Worm (Caenorhabditis elegans) whole organism, young adult: ENCODE data around the gene F01F1.14.
A peak's percentile ranks its signal among the peaks of the same experiment; 100 is the strongest.

Experiments used
- C06A6.2 ChIP-seq: fragments of 200-800 bp; sonication (Bioruptor generic); conservative IDR thresholded peaks from 2 replicates; pipeline ENCODE4 v1.3.6; 2022; ENCODE audit warnings: missing genetic modification characterization, missing compliant biosample characterization
- F10E7.11 ChIP-seq: sonication (generic microtip); optimal IDR thresholded peaks from 2 replicates; lab custom pipeline; 2017; ENCODE audit warnings: mild to moderate bottlenecking, missing genetic modification characterization, moderate library complexity, missing compliant biosample characterization
- F37B4.10 ChIP-seq: fragments of 200-800 bp; sonication (Bioruptor generic); IDR thresholded peaks from 2 replicates; pipeline ENCODE4 v1.3.6; 2022; ENCODE audit warnings: missing genetic modification characterization, missing compliant biosample characterization
- F55B11.4 ChIP-seq: sonication (generic microtip); optimal IDR thresholded peaks from 2 replicates; lab custom pipeline; 2016; ENCODE audit warnings: missing compliant biosample characterization, missing genetic modification characterization, borderline replicate concordance; ENCODE audit not compliant: insufficient read depth
- F57A8.1 ChIP-seq: fragments of 200-800 bp; sonication (Bioruptor generic); optimal IDR thresholded peaks from 2 replicates; lab custom pipeline; 2018; ENCODE audit warnings: mild to moderate bottlenecking, missing genetic modification characterization, moderate library complexity, missing compliant biosample characterization
- F57C9.4 ChIP-seq: sonication (generic microtip); optimal IDR thresholded peaks from 2 replicates; lab custom pipeline; 2017; ENCODE audit warnings: mild to moderate bottlenecking, missing genetic modification characterization, missing compliant biosample characterization
- Y53F4B.3 ChIP-seq: fragments of 200-800 bp; sonication (Bioruptor generic); IDR thresholded peaks from 2 replicates; pipeline ENCODE4 v1.3.6; 2022; ENCODE audit warnings: missing genetic modification reagents, missing genetic modification characterization, missing compliant biosample characterization
- Y53G8AR.9 ChIP-seq: fragments of 200-800 bp; sonication (Bioruptor generic); conservative IDR thresholded peaks from 2 replicates; pipeline ENCODE4 v1.3.6; 2022; ENCODE audit warnings: missing genetic modification reagents, missing genetic modification characterization, missing compliant biosample characterization
- Y67H2A.10 ChIP-seq: fragments of 200-800 bp; sonication (Bioruptor generic); conservative IDR thresholded peaks from 2 replicates; pipeline ENCODE4 v1.3.6; 2022; ENCODE audit warnings: missing genetic modification reagents, missing genetic modification characterization, missing compliant biosample characterization
- Y95B8A.8 ChIP-seq: fragments of 200-800 bp; sonication (Bioruptor generic); IDR thresholded peaks from 2 replicates; pipeline ENCODE4 v1.3.6; 2022; ENCODE audit warnings: missing genetic modification reagents, missing genetic modification characterization, missing compliant biosample characterization
- akir-1 ChIP-seq: fragments of 200-800 bp; sonication (Bioruptor generic); optimal IDR thresholded peaks from 2 replicates; lab custom pipeline; 2018; ENCODE audit warnings: mild to moderate bottlenecking, missing genetic modification characterization, moderate library complexity, missing compliant biosample characterization
- aptf-2 ChIP-seq: fragments of 200-800 bp; sonication (Bioruptor generic); conservative IDR thresholded peaks from 2 replicates; pipeline ENCODE4 v1.3.6; 2022; ENCODE audit warnings: missing genetic modification reagents, missing genetic modification characterization, missing compliant biosample characterization
- attf-6 ChIP-seq: fragments of 200-800 bp; sonication (Bioruptor generic); IDR thresholded peaks from 2 replicates; pipeline ENCODE4 v1.3.6; 2022; ENCODE audit warnings: missing genetic modification reagents, missing genetic modification characterization, missing compliant biosample characterization
- bed-2 ChIP-seq: fragments of 200-800 bp; sonication (Bioruptor generic); IDR thresholded peaks from 2 replicates; pipeline ENCODE4 v1.3.6; 2022; ENCODE audit warnings: missing genetic modification reagents, missing genetic modification characterization, missing compliant biosample characterization
- ceh-91 ChIP-seq: fragments of 200-800 bp; sonication (Bioruptor generic); IDR thresholded peaks from 2 replicates; pipeline ENCODE4 v1.3.6; 2022; ENCODE audit warnings: missing genetic modification reagents, missing genetic modification characterization, missing compliant biosample characterization
- die-1 ChIP-seq: sonication (generic microtip); optimal IDR thresholded peaks from 2 replicates; lab custom pipeline; 2016; ENCODE audit warnings: missing genotype, mild to moderate bottlenecking, missing genetic modification characterization, missing compliant biosample characterization
- dox-1 ChIP-seq: fragments of 200-800 bp; sonication (Bioruptor generic); IDR thresholded peaks from 2 replicates; pipeline ENCODE4 v1.3.6; 2022; ENCODE audit warnings: missing genetic modification reagents, missing genetic modification characterization, missing compliant biosample characterization
- dpl-1 ChIP-seq: fragments of 150-350 bp; optimal IDR thresholded peaks from 2 replicates; lab custom pipeline; 2014; ENCODE audit warnings: missing biosample characterization, missing genetic modification reagents, missing genetic modification characterization
- egl-44 ChIP-seq: fragments of 200-800 bp; sonication (Bioruptor generic); IDR thresholded peaks from 2 replicates; pipeline ENCODE4 v1.3.6; 2022; ENCODE audit warnings: missing genetic modification reagents, missing genetic modification characterization, missing compliant biosample characterization
- egrh-3 ChIP-seq: fragments of 200-800 bp; sonication (Bioruptor generic); IDR thresholded peaks from 2 replicates; pipeline ENCODE4 v1.3.6; 2022; ENCODE audit warnings: missing genetic modification reagents, missing genetic modification characterization, missing compliant biosample characterization
- hlh-26 ChIP-seq: fragments of 200-800 bp; sonication (Bioruptor generic); conservative IDR thresholded peaks from 2 replicates; pipeline ENCODE4 v1.3.6; 2022; ENCODE audit warnings: missing genetic modification reagents, missing genetic modification characterization, missing compliant biosample characterization
- hmg-1.2 ChIP-seq: fragments of 200-800 bp; sonication (Bioruptor generic); IDR thresholded peaks from 2 replicates; pipeline ENCODE4 v1.3.6; 2022; ENCODE audit warnings: missing genetic modification reagents, missing genetic modification characterization, missing compliant biosample characterization
- hrde-1 ChIP-seq: sonication (generic microtip); optimal IDR thresholded peaks from 2 replicates; lab custom pipeline; 2016; ENCODE audit warnings: missing genetic modification characterization, mild to moderate bottlenecking, missing compliant biosample characterization, moderate library complexity, missing genotype, missing genetic modification reagents, borderline replicate concordance
- let-526 ChIP-seq: fragments of 200-800 bp; sonication (Bioruptor generic); IDR thresholded peaks from 2 replicates; pipeline ENCODE4 v1.3.6; 2022; ENCODE audit warnings: missing genetic modification reagents, missing genetic modification characterization, missing compliant biosample characterization
- lin-54 ChIP-seq: fragments of 200-800 bp; sonication (Bioruptor generic); optimal IDR thresholded peaks from 2 replicates; lab custom pipeline; 2018; ENCODE audit warnings: mild to moderate bottlenecking, missing genetic modification characterization, missing compliant biosample characterization
- lsy-27 ChIP-seq: sonication (generic microtip); optimal IDR thresholded peaks from 2 replicates; lab custom pipeline; 2017; ENCODE audit warnings: missing genetic modification characterization, mild to moderate bottlenecking, missing compliant biosample characterization, antibody characterized with exemption, missing genotype, borderline replicate concordance; ENCODE audit not compliant: insufficient read depth
- madf-6 ChIP-seq: fragments of 200-800 bp; sonication (Bioruptor generic); IDR thresholded peaks from 2 replicates; pipeline ENCODE4 v1.3.6; 2022; ENCODE audit warnings: missing genetic modification reagents, missing genetic modification characterization, missing compliant biosample characterization
- madf-8 ChIP-seq: fragments of 200-800 bp; sonication (Bioruptor generic); conservative IDR thresholded peaks from 2 replicates; pipeline ENCODE4 v1.3.6; 2022; ENCODE audit warnings: missing genetic modification reagents, missing genetic modification characterization, missing compliant biosample characterization
- mel-28 ChIP-seq: sonication (generic microtip); optimal IDR thresholded peaks from 2 replicates; lab custom pipeline; 2016; ENCODE audit warnings: borderline replicate concordance, mild to moderate bottlenecking, missing genetic modification characterization, missing compliant biosample characterization
- nfya-1 ChIP-seq: sonication (generic microtip); optimal IDR thresholded peaks from 2 replicates; lab custom pipeline; 2017; ENCODE audit warnings: antibody characterized with exemption, missing compliant biosample characterization, missing genetic modification characterization, borderline replicate concordance; ENCODE audit not compliant: insufficient read depth
- nfyb-1 ChIP-seq: fragments of 200-800 bp; sonication (Bioruptor generic); IDR thresholded peaks from 2 replicates; pipeline ENCODE4 v1.3.6; 2022; ENCODE audit warnings: missing genetic modification reagents, missing genetic modification characterization, missing compliant biosample characterization
- nhr-120 ChIP-seq: fragments of 200-800 bp; sonication (Bioruptor generic); IDR thresholded peaks from 2 replicates; pipeline ENCODE4 v1.3.6; 2022; ENCODE audit warnings: missing genetic modification characterization, missing compliant biosample characterization
- nhr-90 ChIP-seq: sonication (generic microtip); optimal IDR thresholded peaks from 2 replicates; lab custom pipeline; 2016; ENCODE audit warnings: missing genotype, mild to moderate bottlenecking, missing genetic modification characterization, missing compliant biosample characterization
- pha-4 ChIP-seq: fragments of 150-350 bp; sonication (generic microtip); optimal IDR thresholded peaks from 2 replicates; lab custom pipeline; 2014; ENCODE audit warnings: missing biosample characterization, missing genetic modification reagents, missing genetic modification characterization
- rcor-1 ChIP-seq: fragments of 200-800 bp; sonication (Bioruptor generic); IDR thresholded peaks from 2 replicates; pipeline ENCODE4 v1.3.6; 2022; ENCODE audit warnings: missing genetic modification reagents, missing genetic modification characterization, missing compliant biosample characterization
- rec-8 ChIP-seq, 2 experiments: sonication (generic microtip); optimal IDR thresholded peaks; 2 replicates each; lab custom pipeline; 2016; ENCODE audit warnings: mild to moderate bottlenecking in 2 of 2, missing genetic modification characterization in 2 of 2, missing genetic modification reagents in 2 of 2, missing genotype in 2 of 2, missing biosample characterization in 1 of 2, missing compliant biosample characterization in 1 of 2, moderate library complexity in 1 of 2
- repo-1 ChIP-seq: sonication (generic microtip); optimal IDR thresholded peaks from 2 replicates; lab custom pipeline; 2017; ENCODE audit warnings: mild to moderate bottlenecking, missing genetic modification characterization, missing compliant biosample characterization
- rpc-1 ChIP-seq, 2 experiments: fragments of 150-350 bp in 1 of 2; sonication (generic microtip) in 1 of 2; optimal IDR thresholded peaks; 2 replicates each; lab custom pipeline; 2014 to 2018; ENCODE audit warnings: missing biosample characterization in 1 of 2, missing genetic modification characterization in 1 of 2, missing genetic modification reagents in 1 of 2, missing genotype in 1 of 2
- sdz-38 ChIP-seq: sonication (generic microtip); optimal IDR thresholded peaks from 2 replicates; lab custom pipeline; 2016; ENCODE audit warnings: missing genotype, missing genetic modification characterization, missing compliant biosample characterization
- sptf-2 ChIP-seq: fragments of 200-800 bp; sonication (Bioruptor generic); optimal IDR thresholded peaks from 2 replicates; lab custom pipeline; 2018; ENCODE audit warnings: mild to moderate bottlenecking, missing genetic modification characterization, missing compliant biosample characterization
- tbp1 ChIP-seq: fragments of 200-800 bp; sonication (Bioruptor generic); optimal IDR thresholded peaks from 2 replicates; lab custom pipeline; 2018; ENCODE audit warnings: mild to moderate bottlenecking, missing genetic modification characterization, missing compliant biosample characterization
- unc-62 ChIP-seq: fragments of 150-350 bp; optimal IDR thresholded peaks from 2 replicates; lab custom pipeline; 2014; ENCODE audit warnings: missing biosample characterization, missing genetic modification reagents, missing genetic modification characterization
- zfh-2 ChIP-seq: fragments of 200-800 bp; sonication (Bioruptor generic); conservative IDR thresholded peaks from 2 replicates; pipeline ENCODE4 v1.3.6; 2022; ENCODE audit warnings: missing genetic modification reagents, missing genetic modification characterization, missing compliant biosample characterization
- ztf-26 ChIP-seq: sonication (generic microtip); optimal IDR thresholded peaks from 2 replicates; lab custom pipeline; 2017; ENCODE audit warnings: missing genetic modification characterization, missing compliant biosample characterization
- ztf-28 ChIP-seq: fragments of 200-800 bp; sonication (Bioruptor generic); IDR thresholded peaks from 2 replicates; pipeline ENCODE4 v1.3.6; 2022; ENCODE audit warnings: missing genetic modification reagents, missing genetic modification characterization, missing compliant biosample characterization

Gene F01F1.14

ce11 chrIII:5874263-5874662, 8.5 kb downstream of the F01F1.14 start (continued):
- TF ChIP-seq die-1 (tag; lab: Kevin White, UChicago) = no peak
- TF ChIP-seq egrh-3 (GFP tag; lab: Robert Waterston, UW) = no peak
- no peak for TF ChIP-seq egl-44
- TF ChIP-seq Y53F4B.3 (GFP tag; lab: Robert Waterston, UW) = no peak
- peak; percentile 57 for TF ChIP-seq nhr-90 (tag; lab: Kevin White, UChicago)
- no peak for TF ChIP-seq F57C9.4 (tag; lab: Kevin White, UChicago)
- TF ChIP-seq sptf-2 (GFP tag; lab: Kevin White, UChicago) = no peak
- TF ChIP-seq sdz-38 (tag; lab: Kevin White, UChicago) = peak; percentile 12
- TF ChIP-seq attf-6 = no peak
- no peak for TF ChIP-seq nfya-1 (tag; lab: Kevin White, UChicago)
- TF ChIP-seq let-526 (GFP tag; lab: Robert Waterston, UW) = no peak
- TF ChIP-seq nfyb-1 (GFP tag; lab: Robert Waterston, UW) = peak; percentile 62
- no peak for TF ChIP-seq C06A6.2 (GFP tag; lab: Robert Waterston, UW)
- peak; percentile 74 for TF ChIP-seq Y53G8AR.9 (GFP tag; lab: Robert Waterston, UW)
- no peak for TF ChIP-seq Y67H2A.10
- no peak for TF ChIP-seq bed-2 (GFP tag; lab: Robert Waterston, UW)
- TF ChIP-seq mel-28 (tag; lab: Kevin White, UChicago) = no peak
- TF ChIP-seq nhr-120 (GFP tag; lab: Robert Waterston, UW) = no peak
- TF ChIP-seq lsy-27 (tag; lab: Kevin White, UChicago) = no peak
- TF ChIP-seq rec-8 (tag; optimal IDR thresholded peaks at IDR 0.05; lab: Kevin White, UChicago) = no peak
- no peak for TF ChIP-seq dox-1 (GFP tag; lab: Robert Waterston, UW)
- TF ChIP-seq ztf-28 (GFP tag; lab: Robert Waterston, UW) = no peak
- no peak for TF ChIP-seq hlh-26 (GFP tag; lab: Robert Waterston, UW)
- no peak for TF ChIP-seq pha-4 (tag; lab: Kevin White, UChicago)
- TF ChIP-seq rcor-1 (GFP tag; lab: Robert Waterston, UW) = no peak
- TF ChIP-seq hmg-1.2 = no peak
- peak; percentile 19 for TF ChIP-seq lin-54 (GFP tag; lab: Kevin White, UChicago)

- TF ChIP-seq dpl-1 (GFP tag; lab: Kevin White, UChicago) (no peak), dox-1 (GFP tag; lab: Robert Waterston, UW) (no peak)
Observed at ce11 chrIII:5872288-5872687, 10.4 kb downstream of the F01F1.14 start.

- peak; percentile 14; the same call in 1 of the 2 replicates for TF ChIP-seq hmg-1.2
- no peak for TF ChIP-seq F55B11.4 (tag; lab: Kevin White, UChicago)
- TF ChIP-seq F37B4.10 (GFP tag; lab: Robert Waterston, UW) = no peak
- no peak for TF ChIP-seq hrde-1 (tag; lab: Kevin White, UChicago)
- TF ChIP-seq attf-6 = no peak
- TF ChIP-seq madf-8 = 0 out of 2 replicates have a peak, but pooled peaks have one; percentile 25
- no peak for TF ChIP-seq F57A8.1 (GFP tag; lab: Kevin White, UChicago)
- TF ChIP-seq rpc-1 (optimal IDR thresholded peaks at IDR 0.05; lab: Kevin White, UChicago) = no peak
- TF ChIP-seq rpc-1 (tag; optimal IDR thresholded peaks at IDR 0.05; lab: Kevin White, UChicago) = no peak
- 0 out of 2 replicates have a peak, but pooled peaks have one; percentile 52 for TF ChIP-seq aptf-2
- no peak for TF ChIP-seq unc-62 (GFP tag; lab: Kevin White, UChicago)
- peak; percentile 50; the same call in 1 of the 2 replicates for TF ChIP-seq ceh-91 (GFP tag; lab: Robert Waterston, UW)
- TF ChIP-seq akir-1 = no peak
- peak; percentile 8 for TF ChIP-seq tbp1 (GFP tag; lab: Kevin White, UChicago)
- no peak for TF ChIP-seq Y67H2A.10
- TF ChIP-seq repo-1 (tag; lab: Kevin White, UChicago) = no peak
- no peak for TF ChIP-seq sptf-2 (GFP tag; lab: Kevin White, UChicago)
- TF ChIP-seq madf-6 (GFP tag; lab: Robert Waterston, UW) = peak; percentile 80
- TF ChIP-seq ztf-26 = no peak
- TF ChIP-seq F10E7.11 (tag; lab: Kevin White, UChicago) = no peak
- no peak for TF ChIP-seq zfh-2 (GFP tag; lab: Robert Waterston, UW)
- no peak for TF ChIP-seq Y95B8A.8 (GFP tag; lab: Robert Waterston, UW)
Observed at ce11 chrIII:5871760-5872159, 11.0 kb downstream of the F01F1.14 start, which contains the start of the genes F01F1.11 and F01F1.3. Gene F01F1.11, minus strand, starts transcription at chrIII:5871877. Gene F01F1.3, plus strand, starts transcription at chrIII:5871938.
